Worm (Caenorhabditis elegans): ENCODE measurements around the gene npr-42.

DNA sequence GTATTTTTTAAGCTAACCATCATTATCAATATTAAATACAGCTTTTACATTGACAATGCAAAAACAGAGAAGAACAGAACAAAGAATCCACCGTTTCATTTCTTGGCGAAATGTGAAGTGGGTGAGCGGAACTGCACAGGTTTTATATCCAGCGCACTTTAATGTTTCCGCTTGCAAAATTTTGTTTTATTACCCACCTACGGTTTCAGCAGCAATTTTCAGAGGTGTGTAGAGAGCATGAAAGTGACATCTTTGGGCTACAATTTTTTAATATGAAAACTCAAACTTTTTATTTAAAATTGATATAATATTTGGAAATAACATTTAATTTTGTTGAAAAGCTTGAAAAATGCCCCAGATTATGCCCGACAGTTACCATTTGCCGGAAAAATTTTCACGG, 17.3 kb upstream of the npr-42 start, which contains the start of gene clec-135:
- no peak for TF ChIP-seq T22C8.4 (GFP tag; IDR thresholded peaks at IDR 0.05)
- TF ChIP-seq ref-1 (GFP tag; conservative IDR thresholded peaks at IDR 0.05) = no peak
- TF ChIP-seq ztf-23 (GFP tag; IDR thresholded peaks at IDR 0.05) = no peak
- no peak for TF ChIP-seq cog-1 (tag; optimal IDR thresholded peaks at IDR 0.05)
- TF ChIP-seq klf-2 (GFP tag; conservative IDR thresholded peaks at IDR 0.05) = no peak
